Worm (Caenorhabditis elegans): ENCODE data around the gene rgs-5.

rgs-5 gene

ce11 chrIII:5663521-5663920, 34.8 kb upstream of the rgs-5 start (continued):
- no peak for TF ChIP-seq B0035.1 (tag; optimal IDR thresholded peaks at IDR 0.05)
- no peak for TF ChIP-seq K12H6.12 (tag; optimal IDR thresholded peaks at IDR 0.05)
- no peak for TF ChIP-seq rec-8 (tag; optimal IDR thresholded peaks at IDR 0.05)
- TF ChIP-seq Y56A3A.18 (GFP tag; IDR thresholded peaks at IDR 0.05), result no peak
- TF ChIP-seq tbp1 (GFP tag; optimal IDR thresholded peaks at IDR 0.05), result peak; percentile 64
- TF ChIP-seq ztf-18 (tag; optimal IDR thresholded peaks at IDR 0.05), result peak; percentile 27
- no peak for TF ChIP-seq let-526 (GFP tag; IDR thresholded peaks at IDR 0.05)
- TF ChIP-seq B0261.1 (tag; optimal IDR thresholded peaks at IDR 0.05), result no peak
- peak; percentile 94 for TF ChIP-seq lin-54 (GFP tag; optimal IDR thresholded peaks at IDR 0.05)
- TF ChIP-seq F49E8.2 (tag; optimal IDR thresholded peaks at IDR 0.05; ENCODE audit: insufficient read depth), result peak; percentile 90
- peak in 2 of 3 experiments; percentile 25 to 88 for TF ChIP-seq lin-35 (GFP tag; optimal IDR thresholded peaks at IDR 0.05)
- no peak for TF ChIP-seq tbx-9 (tag; optimal IDR thresholded peaks at IDR 0.05; ENCODE audit: borderline replicate concordance)
- no peak for TF ChIP-seq ceh-79 (tag; optimal IDR thresholded peaks at IDR 0.05)
- peak; percentile 65 for TF ChIP-seq B0336.3 (GFP tag; IDR thresholded peaks at IDR 0.05)
- TF ChIP-seq akir-1 (GFP tag; optimal IDR thresholded peaks at IDR 0.05), result no peak
- TF ChIP-seq tlf-1 (GFP tag; optimal IDR thresholded peaks at IDR 0.05), result peak; percentile 82
- peak; percentile 100 for TF ChIP-seq madf-6 (GFP tag; IDR thresholded peaks at IDR 0.05)
- peak; percentile 83 for TF ChIP-seq Y53G8AR.9 (GFP tag; conservative IDR thresholded peaks at IDR 0.05)
- TF ChIP-seq hsf-1 (GFP tag; IDR thresholded peaks at IDR 0.05), result peak; percentile 84
- no peak for TF ChIP-seq F57A8.1 (GFP tag; optimal IDR thresholded peaks at IDR 0.05)
- no peak for TF ChIP-seq nhr-27 (tag; optimal IDR thresholded peaks at IDR 0.05)
- TF ChIP-seq lag-1 (GFP tag; IDR thresholded peaks at IDR 0.05), result no peak
- TF ChIP-seq C06A6.2 (GFP tag; conservative IDR thresholded peaks at IDR 0.05), result no peak
- no peak for TF ChIP-seq F37B4.10 (GFP tag; IDR thresholded peaks at IDR 0.05)
- TF ChIP-seq Y53F4B.3 (GFP tag; IDR thresholded peaks at IDR 0.05), result no peak
- TF ChIP-seq F55B11.4 (tag; optimal IDR thresholded peaks at IDR 0.05; ENCODE audit: borderline replicate concordance, insufficient read depth), result no peak
- TF ChIP-seq attf-3 (GFP tag; conservative IDR thresholded peaks at IDR 0.05), result no peak
- TF ChIP-seq T26A5.8 (tag; optimal IDR thresholded peaks at IDR 0.05), result no peak
- peak; percentile 85 for TF ChIP-seq snpc-1.1 (tag; optimal IDR thresholded peaks at IDR 0.05; ENCODE audit: insufficient read depth)
- TF ChIP-seq hlh-26 (GFP tag; conservative IDR thresholded peaks at IDR 0.05), result no peak
- TF ChIP-seq mxl-1 (tag; optimal IDR thresholded peaks at IDR 0.05), result no peak
- TF ChIP-seq atf-7 (tag; optimal IDR thresholded peaks at IDR 0.05), result no peak
- no peak for TF ChIP-seq nhr-120 (GFP tag; IDR thresholded peaks at IDR 0.05)
- TF ChIP-seq sea-2 (GFP tag; IDR thresholded peaks at IDR 0.05), result no peak
- no peak for TF ChIP-seq nfya-2 (GFP tag; IDR thresholded peaks at IDR 0.05)
- peak; percentile 86 for TF ChIP-seq rcor-1 (GFP tag; IDR thresholded peaks at IDR 0.05)
- TF ChIP-seq xnd-1 (tag; optimal IDR thresholded peaks at IDR 0.05), result peak; percentile 100
- no peak for TF ChIP-seq egl-18 (GFP tag; IDR thresholded peaks at IDR 0.05)
- no peak for TF ChIP-seq him-1 (tag; optimal IDR thresholded peaks at IDR 0.05)
- no peak for TF ChIP-seq dpff-1 (tag; optimal IDR thresholded peaks at IDR 0.05)
- peak; percentile 66 for TF ChIP-seq mcd-1 (GFP tag; IDR thresholded peaks at IDR 0.05)
- TF ChIP-seq F23B12.7 (tag; optimal IDR thresholded peaks at IDR 0.05; ENCODE audit: insufficient read depth), result no peak
- no peak for TF ChIP-seq egrh-3 (GFP tag; IDR thresholded peaks at IDR 0.05)
- no peak for TF ChIP-seq lsy-27 (tag; optimal IDR thresholded peaks at IDR 0.05; ENCODE audit: borderline replicate concordance, insufficient read depth)
- TF ChIP-seq ztf-26 (tag; optimal IDR thresholded peaks at IDR 0.05), result no peak
- peak; percentile 71; the same call in 1 of the 2 replicates for TF ChIP-seq C17E4.6 (GFP tag; IDR thresholded peaks at IDR 0.05)
- TF ChIP-seq zfh-2 (GFP tag; conservative IDR thresholded peaks at IDR 0.05), result no peak
- peak; percentile 72 for TF ChIP-seq attf-6 (GFP tag; IDR thresholded peaks at IDR 0.05)
- no peak for TF ChIP-seq hlh-12 (tag; optimal IDR thresholded peaks at IDR 0.05)
